Worm (Caenorhabditis elegans) whole organism, mixed stage, embryonic: ENCODE results near the gene F41E7.2.

ENCODE experiments used
- elt-3 ChIP-seq: fragments of 150-350 bp; optimal IDR thresholded peaks from 2 replicates; lab custom pipeline; 2014; ENCODE audit warnings: missing biosample characterization, missing genetic modification characterization
- lin-13 ChIP-seq: fragments of 150-350 bp; optimal IDR thresholded peaks from 2 replicates; lab custom pipeline; 2014; ENCODE audit warnings: missing biosample characterization, missing genetic modification characterization
- mep-1 ChIP-seq: fragments of 150-350 bp; optimal IDR thresholded peaks from 2 replicates; lab custom pipeline; 2017; ENCODE audit warnings: missing biosample characterization, missing genetic modification reagents, missing genetic modification characterization, inconsistent platforms
- nhr-12 ChIP-seq: fragments of 150-350 bp; optimal IDR thresholded peaks from 2 replicates; lab custom pipeline; 2014; ENCODE audit warnings: missing biosample characterization, missing genetic modification characterization
- nhr-237 ChIP-seq: fragments of 150-350 bp; optimal IDR thresholded peaks from 2 replicates; lab custom pipeline; 2014; ENCODE audit warnings: missing biosample characterization, missing genetic modification characterization
- sptf-1 ChIP-seq: sonication (generic microtip); optimal IDR thresholded peaks from 2 replicates; lab custom pipeline; 2017; ENCODE audit warnings: mild to moderate bottlenecking, missing genetic modification characterization, moderate library complexity, missing compliant biosample characterization
- unc-62 ChIP-seq: fragments of 150-350 bp; optimal IDR thresholded peaks from 2 replicates; lab custom pipeline; 2014; ENCODE audit warnings: missing biosample characterization, missing genetic modification reagents, missing genetic modification characterization
- ztf-11 ChIP-seq: fragments of 150-350 bp; optimal IDR thresholded peaks from 2 replicates; lab custom pipeline; 2014; ENCODE audit warnings: missing biosample characterization, missing genetic modification characterization

- TF ChIP-seq nhr-12 (tag; lab: Kevin White, UChicago) (no peak), sptf-1 (no peak), nhr-237 (no peak), mep-1 (no peak), elt-3 (tag; lab: Kevin White, UChicago) (no peak), ztf-11 (tag; lab: Kevin White, UChicago) (no peak), lin-13 (tag; lab: Kevin White, UChicago) (no peak), unc-62 (GFP tag; lab: Kevin White, UChicago) (no peak)
Measured at ce11 chrX:10240939-10241338, 32.6 kb upstream of the F41E7.2 start, which contains the start of gene str-74.
